Worm (Caenorhabditis elegans) whole organism, early embryonic: Measurements from ENCODE around the gene eor-1.

ENCODE experiments used
- aly-1 ChIP-seq: sonication (generic microtip); optimal IDR thresholded peaks from 2 replicates; lab custom pipeline; 2016; ENCODE audit warnings: missing genetic modification characterization, missing compliant biosample characterization
- ama-1 ChIP-seq: fragments of 150-350 bp; optimal IDR thresholded peaks from 2 replicates; lab custom pipeline; 2014
- ets-7 ChIP-seq: sonication (generic microtip); optimal IDR thresholded peaks from 2 replicates; lab custom pipeline; 2016; ENCODE audit warnings: missing genotype, missing genetic modification characterization, missing compliant biosample characterization
- pes-1 ChIP-seq: fragments of 200-800 bp; sonication (Bioruptor generic); IDR thresholded peaks from 2 replicates; pipeline ENCODE4 v1.3.6; 2022; ENCODE audit warnings: missing genetic modification reagents, missing genetic modification characterization, missing compliant biosample characterization
- tbx-11 ChIP-seq: fragments of 200-800 bp; sonication (Bioruptor generic); IDR thresholded peaks from 2 replicates; pipeline ENCODE4 v1.3.6; 2022; ENCODE audit warnings: missing genetic modification characterization, missing compliant biosample characterization
- tbx-37 ChIP-seq: fragments of 200-800 bp; sonication (Bioruptor generic); conservative IDR thresholded peaks from 2 replicates; pipeline ENCODE4 v1.3.6; 2022; ENCODE audit warnings: missing genetic modification reagents, missing genetic modification characterization, missing compliant biosample characterization
- tra-4 ChIP-seq: sonication (generic microtip); optimal IDR thresholded peaks from 2 replicates; lab custom pipeline; 2017; ENCODE audit warnings: missing genetic modification characterization, missing compliant biosample characterization

DNA sequence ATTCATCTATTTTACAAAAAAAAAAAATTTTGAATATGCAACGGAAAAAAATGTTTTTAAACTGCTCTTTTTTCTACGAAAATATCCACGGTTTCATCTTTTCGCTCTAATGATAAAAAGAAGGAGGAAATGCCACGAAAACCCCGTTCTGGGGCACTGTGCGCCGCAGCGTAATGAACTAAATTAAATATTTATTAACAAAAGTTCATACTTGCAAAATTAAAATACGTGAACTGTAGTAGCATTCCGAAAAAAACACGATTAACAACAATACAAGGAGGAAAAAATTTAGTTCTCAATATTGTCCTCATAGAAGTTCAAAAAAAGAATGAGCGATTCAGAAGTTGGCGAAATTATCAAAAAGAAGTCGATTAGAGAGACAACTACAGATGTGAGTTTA, 9.5 kb downstream of the eor-1 start, which contains the start of gene R11E3.1:
- no peak for TF ChIP-seq ama-1 (lab: Kevin White, UChicago)
- no peak for TF ChIP-seq ets-7
- TF ChIP-seq tbx-37 (GFP tag; lab: Robert Waterston, UW), result no peak
- no peak for TF ChIP-seq pes-1 (GFP tag; lab: Robert Waterston, UW)
- no peak for TF ChIP-seq tra-4
- no peak for TF ChIP-seq tbx-11
- TF ChIP-seq aly-1, result no peak
